Worm (Caenorhabditis elegans) whole organism, L2 larva: ENCODE results near the gene vang-1.

ENCODE experiments used
- R02D3.7 ChIP-seq: fragments of 150-350 bp; optimal IDR thresholded peaks from 2 replicates; lab custom pipeline; 2014; ENCODE audit warnings: missing biosample characterization, missing genetic modification characterization
- aly-2 ChIP-seq: fragments of 150-350 bp; optimal IDR thresholded peaks from 2 replicates; lab custom pipeline; 2014; ENCODE audit warnings: missing biosample characterization, missing genetic modification characterization
- ama-1 ChIP-seq: fragments of 150-350 bp; optimal IDR thresholded peaks from 2 replicates; lab custom pipeline; 2018; ENCODE audit warnings: inconsistent platforms
- lin-13 ChIP-seq: fragments of 150-350 bp; optimal IDR thresholded peaks from 2 replicates; lab custom pipeline; 2014; ENCODE audit warnings: missing biosample characterization, missing genetic modification reagents, missing genetic modification characterization
- lin-39 ChIP-seq: fragments of 150-350 bp; optimal IDR thresholded peaks from 2 replicates; lab custom pipeline; 2014; ENCODE audit warnings: missing biosample characterization, missing genetic modification reagents, missing genetic modification characterization
- nhr-12 ChIP-seq: fragments of 150-350 bp; optimal IDR thresholded peaks from 2 replicates; lab custom pipeline; 2014; ENCODE audit warnings: missing biosample characterization, missing genetic modification characterization
- nhr-77 ChIP-seq: fragments of 150-350 bp; optimal IDR thresholded peaks from 2 replicates; lab custom pipeline; 2014; ENCODE audit warnings: missing biosample characterization, missing genetic modification characterization
- skn-1 ChIP-seq: sonication (generic microtip); optimal IDR thresholded peaks from 2 replicates; lab custom pipeline; 2017; ENCODE audit warnings: missing biosample characterization, missing genetic modification characterization
- snpc-4 ChIP-seq: fragments of 150-350 bp; optimal IDR thresholded peaks from 2 replicates; lab custom pipeline; 2014; ENCODE audit warnings: missing biosample characterization, missing genetic modification characterization
- unc-62 ChIP-seq: fragments of 150-350 bp; optimal IDR thresholded peaks from 2 replicates; lab custom pipeline; 2014; ENCODE audit warnings: missing biosample characterization, missing genetic modification reagents, missing genetic modification characterization

DNA sequence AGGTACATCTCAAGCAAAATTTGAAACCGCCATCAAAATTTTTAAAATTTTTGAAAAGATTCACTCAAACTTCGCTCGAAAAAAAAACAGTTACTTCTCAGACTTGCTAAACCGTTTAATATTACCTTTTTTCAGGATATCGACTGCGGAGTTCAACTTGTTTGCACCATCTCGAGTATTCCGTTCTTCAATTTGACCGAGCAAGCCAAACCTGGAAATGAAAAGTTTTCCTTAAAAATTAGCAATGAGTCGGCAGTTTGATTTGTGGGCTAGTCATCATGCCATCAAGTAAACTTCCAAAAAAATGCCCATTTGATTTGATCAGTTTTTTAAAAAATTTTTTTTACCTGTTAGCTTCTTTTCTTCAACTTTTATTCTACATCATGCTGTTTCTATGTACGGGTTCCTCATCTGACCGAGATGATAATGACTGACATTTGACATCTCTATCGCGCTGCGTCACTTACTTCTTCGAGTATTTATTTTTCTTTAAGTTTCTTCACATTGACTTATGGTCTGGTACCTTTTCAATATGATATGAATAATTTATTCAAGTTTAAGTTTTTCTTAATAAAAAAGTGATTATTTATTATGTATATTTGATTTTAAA lies 4.5 kb downstream of the vang-1 start:
- no peak for TF ChIP-seq aly-2 (tag; lab: Kevin White, UChicago)
- TF ChIP-seq unc-62 (GFP tag; lab: Kevin White, UChicago): no peak
- no peak for TF ChIP-seq nhr-77 (tag; lab: Kevin White, UChicago)
- TF ChIP-seq skn-1: no peak
- TF ChIP-seq lin-39: no peak
- TF ChIP-seq nhr-12: no peak
- no peak for TF ChIP-seq R02D3.7 (tag; lab: Kevin White, UChicago)
- peak; percentile 45 for TF ChIP-seq ama-1 (lab: Kevin White, UChicago)
- TF ChIP-seq lin-13 (GFP tag; lab: Kevin White, UChicago): no peak
- TF ChIP-seq snpc-4 (tag; lab: Kevin White, UChicago): no peak
